Fruit fly (Drosophila melanogaster): Measurements from ENCODE around the gene kug.

Gene kug

dm6 chr3L:20002482-20003234 is 2.4 kb upstream of the kug start, which contains the start of gene CG7668:
CG7668 (plus strand) TSS chr3L:20002736.
- TF ChIP-seq Eip78C (GFP tag), result peak; percentile 97
- peak; percentile 68 for TF ChIP-seq CG4318 (GFP tag; optimal IDR thresholded peaks at IDR 0.05)
- peak; percentile 92 for TF ChIP-seq CG34406 (GFP tag; optimal IDR thresholded peaks at IDR 0.05)
- peak; percentile 84 for TF ChIP-seq Lpt (GFP tag; optimal IDR thresholded peaks at IDR 0.05)
- peak; percentile 55 for TF ChIP-seq fkh (GFP tag; optimal IDR thresholded peaks at IDR 0.05)
- TF ChIP-seq CG8119 (GFP tag; IDR thresholded peaks at IDR 0.05), result peak; percentile 92
- TF ChIP-seq Sox14 (GFP tag; optimal IDR thresholded peaks at IDR 0.05), result peak; percentile 92
- TF ChIP-seq fd85E (GFP tag; optimal IDR thresholded peaks at IDR 0.05), result peak; percentile 41
- peak; percentile 79 for TF ChIP-seq Blimp-1 (GFP tag; optimal IDR thresholded peaks at IDR 0.05)
- peak; percentile 82 for TF ChIP-seq Eip93F (GFP tag; optimal IDR thresholded peaks at IDR 0.05)
- TF ChIP-seq CG32006 (GFP tag; optimal IDR thresholded peaks at IDR 0.05), result no peak
- peak; percentile 92 for TF ChIP-seq OdsH (GFP tag; optimal IDR thresholded peaks at IDR 0.05)
- peak; percentile 89 for TF ChIP-seq CG10631 (GFP tag; optimal IDR thresholded peaks at IDR 0.05)
- TF ChIP-seq salr (GFP tag; optimal IDR thresholded peaks at IDR 0.05), result peak in 1 of 2 experiments; percentile 80
- TF ChIP-seq esn (GFP tag; optimal IDR thresholded peaks at IDR 0.05), result peak; percentile 96
- peak; percentile 93 for TF ChIP-seq lz (GFP tag; optimal IDR thresholded peaks at IDR 0.05)
- TF ChIP-seq CG8632 (GFP tag; optimal IDR thresholded peaks at IDR 0.05), result peak; percentile 90
- TF ChIP-seq net (GFP tag; optimal IDR thresholded peaks at IDR 0.05), result peak; percentile 92
- TF ChIP-seq CG6854 (GFP tag; optimal IDR thresholded peaks at IDR 0.05), result peak; percentile 75
- peak; percentile 86 for TF ChIP-seq vri (GFP tag; optimal IDR thresholded peaks at IDR 0.05)
- TF ChIP-seq svp (GFP tag), result no peak
- peak; percentile 82 for TF ChIP-seq CG8319 (GFP tag; optimal IDR thresholded peaks at IDR 0.05)
- TF ChIP-seq Ets21C (GFP tag; optimal IDR thresholded peaks at IDR 0.05), result peak; percentile 88
- TF ChIP-seq cyc (GFP tag; optimal IDR thresholded peaks at IDR 0.05), result peak; percentile 89
- peak; percentile 57 for TF ChIP-seq dac (GFP tag; optimal IDR thresholded peaks at IDR 0.05)
- TF ChIP-seq CG9139 (GFP tag; optimal IDR thresholded peaks at IDR 0.05), result peak; percentile 83
- peak; percentile 87 for TF ChIP-seq CG6808 (GFP tag; optimal IDR thresholded peaks at IDR 0.05)
- peak; percentile 87 for TF ChIP-seq CG10669 (GFP tag; optimal IDR thresholded peaks at IDR 0.05)
- TF ChIP-seq fd59A (GFP tag; optimal IDR thresholded peaks at IDR 0.05), result peak; percentile 79
- peak; percentile 91 for TF ChIP-seq Sox102F (GFP tag; optimal IDR thresholded peaks at IDR 0.05)
- no peak; the same call in 2 of the 3 replicates for TF ChIP-seq CG6163 (GFP tag; IDR thresholded peaks at IDR 0.05)
- peak; percentile 90 for TF ChIP-seq CG6276 (GFP tag; optimal IDR thresholded peaks at IDR 0.05)
- peak; percentile 92 for TF ChIP-seq Eip75B (GFP tag; optimal IDR thresholded peaks at IDR 0.05)
- TF ChIP-seq pdm3 (GFP tag; optimal IDR thresholded peaks at IDR 0.05), result peak; percentile 92
- TF ChIP-seq Smox (GFP tag; optimal IDR thresholded peaks at IDR 0.05), result peak; percentile 92
- no peak; the same call in 2 of the 3 replicates for TF ChIP-seq eg (GFP tag; IDR thresholded peaks at IDR 0.05)
- TF ChIP-seq topi (GFP tag; optimal IDR thresholded peaks at IDR 0.05), result peak; percentile 93
- TF ChIP-seq CG11902 (GFP tag; optimal IDR thresholded peaks at IDR 0.05), result peak; percentile 82
- no peak; the same call in 1 of the 2 replicates for TF ChIP-seq CG11294 (GFP tag; IDR thresholded peaks at IDR 0.05)
- peak; percentile 93 for TF ChIP-seq Ets96B (tag; optimal IDR thresholded peaks at IDR 0.05)
- peak; percentile 94 for TF ChIP-seq acj6 (GFP tag; optimal IDR thresholded peaks at IDR 0.05)
- peak; percentile 92 for TF ChIP-seq Met (GFP tag; optimal IDR thresholded peaks at IDR 0.05)
- TF ChIP-seq CG15336 (GFP tag; IDR thresholded peaks at IDR 0.05), result peak; percentile 92
- TF ChIP-seq Sox15 (GFP tag; optimal IDR thresholded peaks at IDR 0.05), result peak; percentile 87
- peak; percentile 88 for TF ChIP-seq CG6792 (GFP tag; optimal IDR thresholded peaks at IDR 0.05)
- peak; percentile 81 for TF ChIP-seq spab (GFP tag; optimal IDR thresholded peaks at IDR 0.05)
- peak; percentile 91 for TF ChIP-seq Hr4 (GFP tag; optimal IDR thresholded peaks at IDR 0.05)
- TF ChIP-seq Hr38 (GFP tag; optimal IDR thresholded peaks at IDR 0.05), result no peak
- peak; percentile 93 for TF ChIP-seq CG3919 (GFP tag; optimal IDR thresholded peaks at IDR 0.05)
- peak; percentile 94 for TF ChIP-seq CG31627 (GFP tag; optimal IDR thresholded peaks at IDR 0.05)
- peak; percentile 84 for TF ChIP-seq Gug (GFP tag; IDR thresholded peaks at IDR 0.05)

Measured in whole organism, prepupa.